Fruit fly (Drosophila melanogaster): ENCODE data around the gene nAChRalpha1.

dm6 chr3R:24484990-24485478 is 28.1 kb upstream of the nAChRalpha1 start, which contains the start of gene nAChRalpha2:
- TF ChIP-seq psq (optimal IDR thresholded peaks at IDR 0.05): no peak
- TF ChIP-seq pan (optimal IDR thresholded peaks at IDR 0.05): no peak
- no peak for TF ChIP-seq CG8478 (optimal IDR thresholded peaks at IDR 0.05)
- no peak for TF ChIP-seq usp (GFP tag; optimal IDR thresholded peaks at IDR 0.05)
- no peak for TF ChIP-seq EcR (GFP tag; optimal IDR thresholded peaks at IDR 0.05)

All from whole organism.